Fruit fly (Drosophila melanogaster) whole organism, embryonic: Measurements from ENCODE around the gene BCL7-like.

Experiments used
- ATbp ChIP-seq: fragments of 200-800 bp; sonication (Bioruptor generic); optimal IDR thresholded peaks from 2 replicates; lab custom pipeline; 2017; ENCODE audit warnings: missing biosample characterization, mild to moderate bottlenecking, missing genetic modification characterization, missing genetic modification reagents
- Adf1 ChIP-seq: fragments of 200-800 bp; sonication (Bioruptor generic); IDR thresholded peaks from 2 replicates; pipeline ENCODE4 v1.3.6; 2022; ENCODE audit warnings: missing biosample characterization, missing genetic modification characterization
- Asciz ChIP-seq: fragments of 200-800 bp; sonication (Bioruptor generic); optimal IDR thresholded peaks from 2 replicates; lab custom pipeline; 2017; ENCODE audit warnings: missing biosample characterization, mild to moderate bottlenecking, missing genetic modification characterization, missing genetic modification reagents
- Atf3 ChIP-seq: fragments of 200-800 bp; sonication (Bioruptor generic); optimal IDR thresholded peaks from 3 replicates; lab custom pipeline; 2016; ENCODE audit warnings: missing biosample characterization, missing genetic modification characterization
- Bgb ChIP-seq: fragments of 200-800 bp; sonication (Bioruptor generic); IDR thresholded peaks from 2 replicates; pipeline ENCODE4 v1.3.6; 2022; ENCODE audit warnings: missing biosample characterization, missing genetic modification characterization; ENCODE audit not compliant: partially characterized antibody
- Blimp-1 ChIP-seq: fragments of 200-800 bp; sonication (Bioruptor generic); optimal IDR thresholded peaks from 3 replicates; lab custom pipeline; 2018; ENCODE audit warnings: missing biosample characterization, missing genetic modification characterization, mild to moderate bottlenecking, moderate library complexity, missing genetic modification reagents
- CG10565 ChIP-seq: fragments of 200-800 bp; sonication (Bioruptor generic); optimal IDR thresholded peaks from 3 replicates; lab custom pipeline; 2016; ENCODE audit warnings: missing biosample characterization, mild to moderate bottlenecking, missing genetic modification characterization
- CG12659 ChIP-seq: fragments of 200-800 bp; sonication (Bioruptor generic); optimal IDR thresholded peaks from 3 replicates; lab custom pipeline; 2017; ENCODE audit warnings: mild to moderate bottlenecking, missing biosample characterization, missing genetic modification reagents, missing genetic modification characterization
- CG17802 ChIP-seq: fragments of 200-800 bp; sonication (Bioruptor generic); optimal IDR thresholded peaks from 2 replicates; lab custom pipeline; 2018; ENCODE audit warnings: missing biosample characterization, mild to moderate bottlenecking, missing genetic modification characterization, moderate library complexity
- CG1832 ChIP-seq: fragments of 200-800 bp; sonication (Bioruptor generic); optimal IDR thresholded peaks from 2 replicates; lab custom pipeline; 2017; ENCODE audit warnings: missing biosample characterization, mild to moderate bottlenecking, missing genetic modification characterization, inconsistent platforms
- CG2678 ChIP-seq: fragments of 200-800 bp; sonication (Bioruptor generic); optimal IDR thresholded peaks from 3 replicates; lab custom pipeline; 2019; ENCODE audit warnings: missing biosample characterization, mild to moderate bottlenecking, missing genetic modification characterization, moderate library complexity
- CG3163 ChIP-seq: fragments of 200-800 bp; sonication (Bioruptor generic); optimal IDR thresholded peaks from 3 replicates; lab custom pipeline; 2016; ENCODE audit warnings: missing biosample characterization, missing genetic modification characterization
- CG32532 ChIP-seq: fragments of 200-800 bp; sonication (Bioruptor generic); IDR thresholded peaks from 2 replicates; pipeline ENCODE4 v1.3.6; 2022; ENCODE audit warnings: missing biosample characterization, missing genetic modification characterization
- CG32767 ChIP-seq: fragments of 200-800 bp; sonication (Bioruptor generic); IDR thresholded peaks from 2 replicates; pipeline ENCODE4 v1.3.6; 2022; ENCODE audit warnings: missing biosample characterization, missing genetic modification characterization
- CG3995 ChIP-seq: fragments of 200-800 bp; sonication (Bioruptor generic); optimal IDR thresholded peaks from 3 replicates; lab custom pipeline; 2016; ENCODE audit warnings: missing biosample characterization, missing genetic modification characterization
- CG7271 ChIP-seq: fragments of 200-800 bp; sonication (Bioruptor generic); optimal IDR thresholded peaks from 2 replicates; lab custom pipeline; 2018; ENCODE audit warnings: missing biosample characterization, mild to moderate bottlenecking, missing genetic modification characterization, moderate library complexity
- CG9932 ChIP-seq: fragments of 200-800 bp; sonication (Bioruptor generic); IDR thresholded peaks from 2 replicates; pipeline ENCODE4 v1.3.6; 2022; ENCODE audit warnings: missing biosample characterization, missing genetic modification characterization
- CTCF ChIP-seq: fragments of 200-800 bp; sonication (Bioruptor generic); optimal IDR thresholded peaks from 2 replicates; lab custom pipeline; 2017; ENCODE audit warnings: missing biosample characterization, mild to moderate bottlenecking, missing genetic modification characterization, moderate library complexity
- Chrac-16 ChIP-seq: fragments of 200-800 bp; sonication (Bioruptor generic); optimal IDR thresholded peaks from 3 replicates; lab custom pipeline; 2016; ENCODE audit warnings: missing biosample characterization, missing genetic modification characterization
- Dbx ChIP-seq: fragments of 200-800 bp; sonication (Bioruptor generic); IDR thresholded peaks from 3 replicates; pipeline ENCODE4 v1.3.6; 2022; ENCODE audit warnings: missing biosample characterization, missing genetic modification characterization
- Deaf1 ChIP-seq: fragments of 200-800 bp; optimal IDR thresholded peaks from 3 replicates; lab custom pipeline; 2019; ENCODE audit warnings: missing biosample characterization, mild to moderate bottlenecking, missing genetic modification characterization, moderate library complexity
- Drgx ChIP-seq: fragments of 200-800 bp; sonication (Bioruptor generic); IDR thresholded peaks from 2 replicates; pipeline ENCODE4 v1.3.6; 2022; ENCODE audit warnings: missing biosample characterization, missing genetic modification characterization
- Meics ChIP-seq: fragments of 200-800 bp; sonication (Bioruptor generic); optimal IDR thresholded peaks from 2 replicates; lab custom pipeline; 2017; ENCODE audit warnings: missing biosample characterization, mild to moderate bottlenecking, missing genetic modification characterization
- Sox102F ChIP-seq: fragments of 200-800 bp; sonication (Bioruptor generic); optimal IDR thresholded peaks from 2 replicates; lab custom pipeline; 2018; ENCODE audit warnings: missing biosample characterization, mild to moderate bottlenecking, missing genetic modification characterization, moderate library complexity
- Tbp ChIP-seq: fragments of >200 bp; optimal IDR thresholded peaks from 2 replicates; lab custom pipeline; 2018; ENCODE audit warnings: missing biosample characterization, missing genetic modification characterization
- amos ChIP-seq: fragments of 200-800 bp; sonication (Bioruptor generic); IDR thresholded peaks from 2 replicates; pipeline ENCODE4 v1.3.6; 2022; ENCODE audit warnings: missing biosample characterization, missing genetic modification characterization; ENCODE audit not compliant: partially characterized antibody
- br ChIP-seq: fragments of >200 bp; optimal IDR thresholded peaks from 2 replicates; lab custom pipeline; 2017
- cg ChIP-seq: fragments of 200-800 bp; sonication (Bioruptor generic); optimal IDR thresholded peaks from 3 replicates; lab custom pipeline; 2019; ENCODE audit warnings: missing biosample characterization, mild to moderate bottlenecking, missing genetic modification characterization, moderate library complexity
- croc ChIP-seq: fragments of 200-800 bp; sonication (Bioruptor generic); conservative IDR thresholded peaks from 3 replicates; pipeline ENCODE4 v1.3.6; 2022; ENCODE audit warnings: missing biosample characterization, missing genetic modification characterization
- en ChIP-seq: fragments of 200-800 bp; sonication (Bioruptor generic); optimal IDR thresholded peaks from 2 replicates; lab custom pipeline; 2016; ENCODE audit warnings: missing biosample characterization, missing genetic modification characterization
- grau ChIP-seq: fragments of 200-800 bp; optimal IDR thresholded peaks from 3 replicates; lab custom pipeline; 2019; ENCODE audit warnings: missing biosample characterization, mild to moderate bottlenecking, missing genetic modification characterization, moderate library complexity
- nerfin-2 ChIP-seq: fragments of 200-800 bp; sonication (Bioruptor generic); IDR thresholded peaks from 2 replicates; pipeline ENCODE4 v1.3.6; 2022; ENCODE audit warnings: missing biosample characterization, missing genetic modification characterization; ENCODE audit not compliant: partially characterized antibody
- pb ChIP-seq: fragments of 200-800 bp; sonication (Bioruptor generic); optimal IDR thresholded peaks from 3 replicates; lab custom pipeline; 2016; ENCODE audit warnings: missing biosample characterization, missing genetic modification characterization
- pfk ChIP-seq: fragments of 200-800 bp; sonication (Bioruptor generic); optimal IDR thresholded peaks from 2 replicates; lab custom pipeline; 2018; ENCODE audit warnings: missing biosample characterization, mild to moderate bottlenecking, missing genetic modification characterization, moderate library complexity
- pros ChIP-seq: fragments of 200-800 bp; sonication (Bioruptor generic); optimal IDR thresholded peaks from 3 replicates; lab custom pipeline; 2019; ENCODE audit warnings: missing biosample characterization, mild to moderate bottlenecking, missing genetic modification characterization, moderate library complexity
- psq ChIP-seq: fragments of 200-800 bp; sonication (Bioruptor generic); optimal IDR thresholded peaks from 2 replicates; lab custom pipeline; 2017; ENCODE audit warnings: missing biosample characterization, missing genetic modification characterization
- salm ChIP-seq: fragments of 200-800 bp; sonication (Bioruptor generic); optimal IDR thresholded peaks from 2 replicates; lab custom pipeline; 2018; ENCODE audit warnings: missing biosample characterization, mild to moderate bottlenecking, missing genetic modification characterization
- sens ChIP-seq: fragments of 200-800 bp; sonication (Bioruptor generic); peaks from one replicate; lab custom pipeline; 2016; ENCODE audit warnings: missing biosample characterization, missing genetic modification characterization
- sim ChIP-seq: fragments of 200-800 bp; sonication (Bioruptor generic); IDR thresholded peaks from 2 replicates; pipeline ENCODE4 v1.3.6; 2022; ENCODE audit warnings: missing biosample characterization, missing genetic modification characterization
- sr ChIP-seq: fragments of 200-800 bp; sonication (Bioruptor generic); IDR thresholded peaks from 3 replicates; pipeline ENCODE4 v1.3.6; 2022; ENCODE audit warnings: missing biosample characterization, missing genetic modification characterization
- stc ChIP-seq: fragments of 200-800 bp; sonication (Bioruptor generic); IDR thresholded peaks from 2 replicates; pipeline ENCODE4 v1.3.6; 2022; ENCODE audit warnings: missing biosample characterization, missing genetic modification characterization
- wek ChIP-seq: fragments of 200-800 bp; sonication (Bioruptor generic); optimal IDR thresholded peaks from 3 replicates; lab custom pipeline; 2018; ENCODE audit warnings: missing biosample characterization, mild to moderate bottlenecking, missing genetic modification characterization, moderate library complexity
- wor ChIP-seq: fragments of 200-800 bp; sonication (Bioruptor generic); IDR thresholded peaks from 2 replicates; pipeline ENCODE4 v1.3.6; 2022; ENCODE audit warnings: missing biosample characterization, missing genetic modification characterization

BCL7-like gene

DNA sequence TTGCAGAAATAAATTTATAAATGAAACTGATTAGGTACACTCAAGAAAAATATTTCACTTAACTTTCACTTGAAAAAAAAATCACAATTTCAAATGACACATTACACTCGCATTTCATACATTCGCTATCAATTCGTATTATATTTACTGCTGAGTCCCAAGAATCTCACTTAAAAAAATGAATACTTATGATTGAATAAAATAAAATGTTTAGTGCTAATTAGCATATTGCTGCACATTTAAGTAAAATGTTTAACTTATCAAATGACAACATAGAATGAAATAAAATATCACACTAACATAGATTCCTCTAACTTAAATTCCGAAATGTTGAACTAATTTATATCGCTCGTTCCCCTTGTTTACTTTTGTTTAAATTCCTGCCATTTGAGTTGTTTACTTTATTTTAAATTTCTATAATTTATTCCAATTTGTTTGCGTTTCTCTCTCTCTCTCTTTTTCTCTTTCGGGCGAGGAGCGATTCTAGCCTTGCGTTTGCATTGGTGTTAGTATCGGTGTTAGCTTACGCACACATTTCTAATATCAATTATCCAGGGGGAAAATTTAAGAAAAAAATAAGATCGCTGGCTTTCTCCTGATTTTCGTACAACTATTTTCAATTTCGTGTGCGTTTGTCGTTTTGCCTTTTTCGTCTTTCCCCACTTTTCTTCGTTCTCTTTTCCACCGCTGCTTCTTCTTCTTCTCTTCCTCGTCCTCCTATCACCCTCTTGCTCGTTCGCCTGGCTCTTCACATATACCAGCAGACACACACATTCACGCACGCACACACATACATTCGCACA lies 1.0 kb upstream of the BCL7-like start (continued):
- TF ChIP-seq CG3163 = peak; percentile 2
- TF ChIP-seq CG9932 (GFP tag; lab: Robert Waterston, UW) = peak; percentile 30; the same call in 1 of the 2 replicates
- no peak for TF ChIP-seq CG17802 (tag; lab: Kevin White, UChicago)
- TF ChIP-seq psq (GFP tag; lab: Kevin White, UChicago) = peak; percentile 92
- TF ChIP-seq Chrac-16 (GFP tag; lab: Kevin White, UChicago) = no peak
- TF ChIP-seq CG12659 (GFP tag; lab: Kevin White, UChicago) = no peak
- TF ChIP-seq CG1832 = peak; percentile 50
- TF ChIP-seq CG2678 (tag; lab: Kevin White, UChicago) = peak; percentile 16
- no peak for TF ChIP-seq wek (GFP tag; lab: Kevin White, UChicago)
- no peak for TF ChIP-seq pb (GFP tag; lab: Kevin White, UChicago)
- peak; percentile 15 for TF ChIP-seq Meics (GFP tag; lab: Kevin White, UChicago)
- no peak for TF ChIP-seq Atf3 (GFP tag; lab: Kevin White, UChicago)
- peak; percentile 31 for TF ChIP-seq Asciz
- TF ChIP-seq CG32532 (GFP tag; lab: Robert Waterston, UW) = no peak
- TF ChIP-seq ATbp (GFP tag; lab: Kevin White, UChicago) = peak; percentile 9
- no peak for TF ChIP-seq br
- TF ChIP-seq pros (GFP tag; lab: Kevin White, UChicago) = peak; percentile 18
- TF ChIP-seq Bgb (GFP tag; lab: Robert Waterston, UW) = no peak
- TF ChIP-seq CG10565 (GFP tag; lab: Kevin White, UChicago) = no peak
- TF ChIP-seq stc (GFP tag; lab: Robert Waterston, UW) = no peak
- TF ChIP-seq Sox102F (GFP tag; lab: Kevin White, UChicago) = peak; percentile 17
- peak; percentile 60; the same call in 1 of the 3 replicates for TF ChIP-seq Dbx (GFP tag; lab: Robert Waterston, UW)
- no peak for TF ChIP-seq grau
- no peak for TF ChIP-seq CG32767 (GFP tag; lab: Robert Waterston, UW)
- TF ChIP-seq en = no peak
- TF ChIP-seq CG7271 (tag; lab: Kevin White, UChicago) = no peak
- TF ChIP-seq Adf1 (GFP tag; lab: Robert Waterston, UW) = 0 out of 2 replicates have a peak, but pooled peaks have one; percentile 14
- TF ChIP-seq CG3995 (GFP tag; lab: Kevin White, UChicago) = no peak
- no peak for TF ChIP-seq Tbp
- no peak for TF ChIP-seq sim (GFP tag; lab: Robert Waterston, UW)
- TF ChIP-seq cg (GFP tag; lab: Kevin White, UChicago) = peak; percentile 95
- TF ChIP-seq pfk (GFP tag; lab: Kevin White, UChicago) = no peak
- no peak for TF ChIP-seq sr (GFP tag; lab: Robert Waterston, UW)
- TF ChIP-seq sens (GFP tag; lab: Kevin White, UChicago) = peak; percentile 87
- peak; percentile 24; the same call in 1 of the 2 replicates for TF ChIP-seq Drgx

DNA sequence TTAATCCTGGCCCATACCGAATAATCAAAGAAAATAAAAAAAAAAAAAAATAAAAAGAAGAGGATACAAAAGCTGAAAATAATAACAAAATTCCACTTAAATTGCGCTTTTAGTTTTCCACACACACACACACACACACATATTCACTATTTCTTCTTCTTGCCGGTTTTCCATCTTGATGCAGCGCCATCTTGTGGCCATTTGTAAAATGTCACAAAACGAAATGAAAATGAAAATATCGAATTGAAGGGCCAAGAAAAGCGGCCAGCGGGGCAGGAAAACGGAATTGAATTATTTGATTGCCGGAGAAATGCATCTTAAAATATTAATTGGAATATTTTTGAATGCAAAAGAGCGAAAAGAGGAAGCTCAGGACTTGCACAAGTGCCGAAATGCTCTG lies 37.9 kb downstream of the BCL7-like start:
- no peak for TF ChIP-seq nerfin-2
- TF ChIP-seq CTCF = peak; percentile 75

DNA sequence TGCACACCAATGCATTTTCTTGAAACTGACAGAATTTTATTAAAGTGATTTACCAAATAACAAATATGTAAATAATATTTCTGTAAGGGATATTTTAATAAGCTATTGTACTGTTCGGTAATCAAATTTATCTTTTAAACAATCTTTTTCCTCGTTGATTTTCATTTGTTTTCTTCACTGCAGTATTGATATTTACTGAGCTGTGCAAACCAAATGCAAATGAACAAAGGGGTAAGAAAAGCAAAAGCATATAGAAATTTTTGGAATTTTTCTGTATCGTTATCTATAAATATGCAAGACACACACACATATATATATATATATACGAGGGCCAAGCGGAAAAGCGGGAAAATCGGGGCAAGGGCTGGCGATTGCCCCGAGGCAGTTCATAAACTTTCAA lies 38.4 kb downstream of the BCL7-like start:
- TF ChIP-seq wor (no peak), salm (tag; lab: Kevin White, UChicago) (no peak), Deaf1 (tag; lab: Kevin White, UChicago) (no peak), croc (GFP tag; lab: Robert Waterston, UW) (no peak), amos (GFP tag; lab: Robert Waterston, UW) (no peak), Blimp-1 (GFP tag; lab: Kevin White, UChicago) (peak; percentile 1)
